Fruit fly (Drosophila melanogaster): Measurements from ENCODE around the gene Ctps.

The Ctps gene

DNA sequence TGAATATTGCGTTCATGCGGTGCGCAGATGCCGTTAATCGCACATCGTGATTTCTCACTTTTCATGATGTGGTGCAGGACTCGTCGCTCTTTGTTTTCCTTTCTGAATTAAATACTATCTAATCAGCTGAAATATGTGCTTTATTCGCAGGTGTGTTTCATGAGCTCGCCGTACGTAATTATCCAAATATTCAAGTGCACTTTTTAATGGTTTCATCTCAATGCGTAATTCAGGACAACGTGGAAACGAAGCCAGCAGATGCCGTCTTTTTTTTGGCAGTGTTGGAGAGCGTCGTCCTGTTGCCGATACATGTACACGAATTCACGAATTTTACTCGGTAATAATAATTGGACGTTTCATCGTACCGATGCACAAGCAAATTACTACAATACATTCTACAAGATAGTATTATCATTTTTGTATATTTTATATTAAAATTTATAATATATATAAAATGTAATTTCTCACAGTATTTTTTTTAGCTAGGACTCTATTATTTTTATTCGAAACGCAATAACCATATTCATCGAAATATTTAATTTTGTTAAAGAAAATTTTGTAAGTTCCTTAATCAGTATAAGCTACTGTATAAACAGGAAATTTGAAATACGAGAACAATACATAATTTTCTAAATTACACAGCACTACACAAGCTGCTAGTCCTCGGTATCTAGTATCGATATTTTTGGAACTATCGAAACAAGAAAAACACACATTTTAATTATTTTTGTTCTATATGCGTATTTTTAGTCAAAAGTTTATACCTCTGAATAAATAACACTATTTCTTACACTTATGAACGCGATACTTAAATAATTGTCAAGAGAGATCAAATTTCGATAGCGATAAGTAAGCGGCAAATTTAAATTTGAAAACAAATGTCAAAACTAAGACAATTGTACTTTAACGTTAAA lies 39.2 kb downstream of the Ctps start, which contains the start of gene CG12316 (continued):
- TF ChIP-seq CG34224 (GFP tag; IDR thresholded peaks at IDR 0.05; ENCODE audit: partially characterized antibody) (peak; percentile 76), Eip74EF (GFP tag; optimal IDR thresholded peaks at IDR 0.05) (peak in 1 of 2 experiments; percentile 90), CG1832 (GFP tag; optimal IDR thresholded peaks at IDR 0.05) (no peak), cad (GFP tag; optimal IDR thresholded peaks at IDR 0.05) (no peak), tgo (GFP tag; IDR thresholded peaks at IDR 0.05) (peak; percentile 73), jing (GFP tag; optimal IDR thresholded peaks at IDR 0.05) (peak; percentile 77), CG11247 (GFP tag; IDR thresholded peaks at IDR 0.05) (peak; percentile 78), CG11504 (tag; optimal IDR thresholded peaks at IDR 0.05) (peak; percentile 92), CG6813 (GFP tag; optimal IDR thresholded peaks at IDR 0.05) (peak; percentile 94), CG10462 (GFP tag; optimal IDR thresholded peaks at IDR 0.05) (peak; percentile 75), CG30020 (tag; optimal IDR thresholded peaks at IDR 0.05) (peak; percentile 77), CG12236 (GFP tag; optimal IDR thresholded peaks at IDR 0.05) (peak; percentile 72), HLHmδ (GFP tag; optimal IDR thresholded peaks at IDR 0.05) (no peak), cwo (GFP tag; optimal IDR thresholded peaks at IDR 0.05) (peak; percentile 90), Tbp (GFP tag; optimal IDR thresholded peaks at IDR 0.05) (no peak), Lim3 (GFP tag; IDR thresholded peaks at IDR 0.05) (no peak), hb (GFP tag; IDR thresholded peaks at IDR 0.05; ENCODE audit: partially characterized antibody) (no peak; the same call in 2 of the 3 replicates), nmo (GFP tag; optimal IDR thresholded peaks at IDR 0.05) (peak; percentile 92), bowl (GFP tag; IDR thresholded peaks at IDR 0.05) (peak; percentile 71; the same call in 1 of the 2 replicates), CG14014 (GFP tag; IDR thresholded peaks at IDR 0.05) (peak; percentile 79), CG17385 (GFP tag; optimal IDR thresholded peaks at IDR 0.05) (peak; percentile 86), CG2116 (GFP tag; optimal IDR thresholded peaks at IDR 0.05) (peak; percentile 50), CG15601 (tag; optimal IDR thresholded peaks at IDR 0.05) (peak; percentile 81), CG12769 (tag; optimal IDR thresholded peaks at IDR 0.05) (peak; percentile 91), Bdp1 (GFP tag; optimal IDR thresholded peaks at IDR 0.05) (peak; percentile 87), Asciz (GFP tag; optimal IDR thresholded peaks at IDR 0.05) (peak; percentile 80), lmd (GFP tag; IDR thresholded peaks at IDR 0.05) (peak; percentile 88), CG2120 (GFP tag; optimal IDR thresholded peaks at IDR 0.05) (peak; percentile 92), Mes4 (GFP tag; optimal IDR thresholded peaks at IDR 0.05) (peak; percentile 95), peb (GFP tag; IDR thresholded peaks at IDR 0.05) (peak; percentile 71), CG17912 (GFP tag; optimal IDR thresholded peaks at IDR 0.05) (peak; percentile 88), hth (optimal IDR thresholded peaks at IDR 0.05) (no peak), Blimp-1 (GFP tag; optimal IDR thresholded peaks at IDR 0.05) (peak; percentile 84), sug (tag; optimal IDR thresholded peaks at IDR 0.05) (peak; percentile 91), CG7745 (tag; optimal IDR thresholded peaks at IDR 0.05) (peak; percentile 4), sisA (GFP tag; IDR thresholded peaks at IDR 0.05) (peak; percentile 74), Six4 (GFP tag; optimal IDR thresholded peaks at IDR 0.05) (peak; percentile 86), ase (GFP tag; IDR thresholded peaks at IDR 0.05) (peak; percentile 43; the same call in 2 of the 3 replicates), CG6791 (GFP tag; IDR thresholded peaks at IDR 0.05; ENCODE audit: partially characterized antibody) (peak; percentile 78), BtbVII (GFP tag; optimal IDR thresholded peaks at IDR 0.05) (peak; percentile 91), ind (GFP tag; optimal IDR thresholded peaks at IDR 0.05) (peak; percentile 83), CG7357 (GFP tag; IDR thresholded peaks at IDR 0.05) (peak; percentile 74), pb (GFP tag; optimal IDR thresholded peaks at IDR 0.05) (peak; percentile 94), CoRest (tag; optimal IDR thresholded peaks at IDR 0.05) (peak; percentile 93), CG8089 (GFP tag; optimal IDR thresholded peaks at IDR 0.05) (peak; percentile 87), ATbp (GFP tag; optimal IDR thresholded peaks at IDR 0.05) (peak; percentile 91), CG14710 (tag; optimal IDR thresholded peaks at IDR 0.05) (peak; percentile 93), CG7271 (tag; optimal IDR thresholded peaks at IDR 0.05) (peak; percentile 73)

All from whole organism, embryonic.